Fruit fly (Drosophila melanogaster) whole organism, wandering third instar larva: ENCODE data around the gene Duox.

ENCODE experiments used
- Abd-B ChIP-seq: fragments of >200 bp; optimal IDR thresholded peaks from 2 replicates; lab custom pipeline; 2017; ENCODE audit warnings: missing biosample characterization, missing genetic modification characterization
- CG32264 ChIP-seq: fragments of 200-800 bp; sonication (Bioruptor generic); optimal IDR thresholded peaks from 2 replicates; lab custom pipeline; 2016; ENCODE audit warnings: missing biosample characterization, missing genetic modification characterization
- CG9705 ChIP-seq: fragments of 200-800 bp; sonication (Bioruptor generic); optimal IDR thresholded peaks from 2 replicates; lab custom pipeline; 2018; ENCODE audit warnings: missing biosample characterization, mild to moderate bottlenecking, missing genetic modification characterization
- CrebA ChIP-seq: fragments of 200-800 bp; sonication (Bioruptor generic); optimal IDR thresholded peaks from 2 replicates; lab custom pipeline; 2016; ENCODE audit warnings: missing biosample characterization, mild to moderate bottlenecking, missing genetic modification characterization, borderline replicate concordance
- Dif ChIP-seq: fragments of 200-275, 200-300 bp; sonication (Bioruptor generic); optimal IDR thresholded peaks from 2 replicates; lab custom pipeline; 2018; ENCODE audit warnings: missing biosample characterization, missing genetic modification characterization; ENCODE audit not compliant: partially characterized antibody
- HLH106 ChIP-seq: fragments of 200-800 bp; optimal IDR thresholded peaks from 3 replicates; lab custom pipeline; 2019; ENCODE audit warnings: missing biosample characterization, mild to moderate bottlenecking, missing genetic modification characterization, moderate library complexity
- Hr78 ChIP-seq: fragments of >200 bp; optimal IDR thresholded peaks from 2 replicates; lab custom pipeline; 2017; ENCODE audit warnings: missing biosample characterization, missing genetic modification characterization
- Hr83 ChIP-seq: fragments of 200-300 bp; sonication (Bioruptor generic); optimal IDR thresholded peaks from 2 replicates; lab custom pipeline; 2016; ENCODE audit warnings: missing biosample characterization, mild to moderate bottlenecking, missing genetic modification characterization, moderate library complexity; ENCODE audit not compliant: poor library complexity, severe bottlenecking
- Jra ChIP-seq: sonication (Bioruptor generic); optimal IDR thresholded peaks from 2 replicates; lab custom pipeline; 2016; ENCODE audit warnings: missing biosample characterization, missing genetic modification characterization
- Mio ChIP-seq: sonication (Bioruptor generic); optimal IDR thresholded peaks from 2 replicates; lab custom pipeline; 2016; ENCODE audit warnings: missing biosample characterization, missing genetic modification characterization
- Myc ChIP-seq: fragments of >200 bp; optimal IDR thresholded peaks from 2 replicates; lab custom pipeline; 2017
- OdsH ChIP-seq: fragments of 200-800 bp; sonication (Bioruptor generic); optimal IDR thresholded peaks from 2 replicates; lab custom pipeline; 2016; ENCODE audit warnings: missing biosample characterization, mild to moderate bottlenecking, missing genetic modification characterization
- Rel ChIP-seq, 2 experiments: fragments of 200-800 bp; sonication (Bioruptor generic) in 1 of 2; optimal IDR thresholded peaks; 2 replicates in 1 of 2; 3 replicates in 1 of 2; lab custom pipeline; 2016 to 2019; ENCODE audit warnings: mild to moderate bottlenecking in 2 of 2, missing biosample characterization in 2 of 2, missing genetic modification characterization in 2 of 2, moderate library complexity in 1 of 2
- Sp1 ChIP-seq: fragments of 200-800 bp; sonication (Bioruptor generic); optimal IDR thresholded peaks from 3 replicates; lab custom pipeline; 2019; ENCODE audit warnings: missing biosample characterization, mild to moderate bottlenecking, missing genetic modification characterization, moderate library complexity
- Vsx2 ChIP-seq: fragments of 200-300, 225-300 bp; sonication (Bioruptor generic); optimal IDR thresholded peaks from 2 replicates; lab custom pipeline; 2018; ENCODE audit warnings: missing biosample characterization, missing genetic modification characterization; ENCODE audit not compliant: partially characterized antibody
- br ChIP-seq: fragments of 200-800 bp; sonication (Bioruptor generic); optimal IDR thresholded peaks from 2 replicates; lab custom pipeline; 2016; ENCODE audit warnings: missing biosample characterization, missing genetic modification characterization
- brk ChIP-seq: fragments of 200-800 bp; sonication (Bioruptor generic); optimal IDR thresholded peaks from 2 replicates; lab custom pipeline; 2016; ENCODE audit warnings: missing biosample characterization, mild to moderate bottlenecking, missing genetic modification characterization
- dl ChIP-seq, 2 experiments: fragments of 175-275, 200-275 bp in 1 of 2; fragments of 200-275 bp in 1 of 2; sonication (Bioruptor generic); optimal IDR thresholded peaks; lab custom pipeline; 2018; ENCODE audit warnings: mild to moderate bottlenecking in 2 of 2, missing biosample characterization in 2 of 2, missing genetic modification characterization in 2 of 2, moderate library complexity in 2 of 2; ENCODE audit not compliant: partially characterized antibody in 2 of 2, insufficient read depth in 1 of 2
- dmrt93B ChIP-seq: fragments of 200-800 bp; sonication (Bioruptor generic); optimal IDR thresholded peaks from 2 replicates; lab custom pipeline; 2018; ENCODE audit warnings: missing biosample characterization, mild to moderate bottlenecking, missing genetic modification characterization
- dsf ChIP-seq: sonication (Bioruptor generic); optimal IDR thresholded peaks from 2 replicates; lab custom pipeline; 2016; ENCODE audit warnings: missing biosample characterization, missing genetic modification characterization, borderline replicate concordance
- ey ChIP-seq: fragments of 200-800 bp; sonication (Bioruptor generic); optimal IDR thresholded peaks from 2 replicates; lab custom pipeline; 2016; ENCODE audit warnings: missing biosample characterization, missing genetic modification characterization
- foxo ChIP-seq, 2 experiments: fragments of 200-800 bp; sonication (Bioruptor generic); optimal IDR thresholded peaks; 2 replicates in 1 of 2; 3 replicates in 1 of 2; lab custom pipeline; 2016 to 2017; ENCODE audit warnings: missing biosample characterization in 2 of 2, missing genetic modification characterization in 2 of 2
- fru ChIP-seq: fragments of 200-800 bp; sonication (Bioruptor generic); optimal IDR thresholded peaks from 3 replicates; lab custom pipeline; 2016; ENCODE audit warnings: missing biosample characterization, mild to moderate bottlenecking, missing genetic modification characterization
- h ChIP-seq: fragments of 200-800 bp; sonication (Bioruptor generic); optimal IDR thresholded peaks from 3 replicates; lab custom pipeline; 2016; ENCODE audit warnings: missing biosample characterization, mild to moderate bottlenecking, missing genetic modification characterization
- jim ChIP-seq: fragments of 175-275, 200-325 bp; sonication (Bioruptor generic); optimal IDR thresholded peaks from 2 replicates; lab custom pipeline; 2016; ENCODE audit warnings: missing biosample characterization, mild to moderate bottlenecking, missing genetic modification characterization
- lola ChIP-seq: fragments of >200 bp; optimal IDR thresholded peaks from 2 replicates; lab custom pipeline; 2017; ENCODE audit warnings: missing biosample characterization, missing genetic modification characterization
- pan ChIP-seq: fragments of >200 bp; optimal IDR thresholded peaks from 2 replicates; lab custom pipeline; 2017
- psq ChIP-seq: fragments of 200-800 bp; sonication (Bioruptor generic); optimal IDR thresholded peaks from 3 replicates; lab custom pipeline; 2017; ENCODE audit warnings: missing biosample characterization, mild to moderate bottlenecking, missing genetic modification characterization, moderate library complexity
- rgr ChIP-seq: fragments of 200-800 bp; sonication (Bioruptor generic); optimal IDR thresholded peaks from 3 replicates; lab custom pipeline; 2016; ENCODE audit warnings: missing biosample characterization, mild to moderate bottlenecking, missing genetic modification characterization
- sage ChIP-seq: fragments of 200-800 bp; sonication (Bioruptor generic); optimal IDR thresholded peaks from 2 replicates; lab custom pipeline; 2016; ENCODE audit warnings: missing biosample characterization, mild to moderate bottlenecking, missing genetic modification characterization
- sv ChIP-seq: fragments of 200-800 bp; sonication (Bioruptor generic); optimal IDR thresholded peaks from 3 replicates; lab custom pipeline; 2016; ENCODE audit warnings: missing biosample characterization, missing genetic modification characterization

The Duox gene

DNA sequence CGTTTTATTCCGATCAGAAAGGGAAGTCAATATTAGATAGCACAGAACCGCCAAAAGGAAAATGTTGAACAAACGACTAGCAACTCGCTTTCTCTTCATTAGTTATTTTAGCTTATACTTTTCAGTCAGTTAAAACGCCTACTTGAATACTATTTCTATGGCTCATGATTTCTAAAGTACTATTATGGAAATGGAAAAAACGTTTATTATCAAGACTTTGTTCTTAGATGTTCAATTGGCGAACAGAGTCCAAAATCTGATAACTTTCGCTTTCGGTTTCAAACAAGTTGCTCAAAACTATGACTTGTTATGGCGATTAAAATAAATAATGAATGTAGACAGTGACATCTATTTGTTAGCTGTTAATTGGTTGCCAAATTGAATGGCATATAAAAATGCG is 4.6 kb downstream of the Duox start, which contains the start of gene CG3123:
Gene CG3123, minus strand, starts transcription at position 101 of the 400 bp plus-strand sequence.
- no peak for TF ChIP-seq dl (GFP tag; optimal IDR thresholded peaks at IDR 0.05; lab: Kevin White, UChicago; ENCODE audit: insufficient read depth in 1 of 2, partially characterized antibody in 2 of 2)
- TF ChIP-seq dsf: no peak
- TF ChIP-seq fru (GFP tag; lab: Kevin White, UChicago): no peak
- TF ChIP-seq psq (GFP tag; lab: Kevin White, UChicago): no peak
- no peak for TF ChIP-seq Dif (GFP tag; lab: Kevin White, UChicago)
- TF ChIP-seq foxo (GFP tag; optimal IDR thresholded peaks at IDR 0.05; lab: Kevin White, UChicago): no peak
- no peak for TF ChIP-seq Rel (GFP tag; optimal IDR thresholded peaks at IDR 0.05; lab: Kevin White, UChicago)
- no peak for TF ChIP-seq Rel (tag; optimal IDR thresholded peaks at IDR 0.05; lab: Kevin White, UChicago)
- TF ChIP-seq jim (GFP tag; lab: Kevin White, UChicago): no peak
- TF ChIP-seq dmrt93B (GFP tag; lab: Kevin White, UChicago): no peak
- no peak for TF ChIP-seq CrebA (GFP tag; lab: Kevin White, UChicago)
- TF ChIP-seq pan (lab: Kevin White, UChicago): no peak
- TF ChIP-seq h (GFP tag; lab: Kevin White, UChicago): no peak
- no peak for TF ChIP-seq sage (GFP tag; lab: Kevin White, UChicago)
- no peak for TF ChIP-seq brk
- TF ChIP-seq br (GFP tag; lab: Kevin White, UChicago): no peak
- no peak for TF ChIP-seq Jra (GFP tag; lab: Kevin White, UChicago)
- no peak for TF ChIP-seq rgr (GFP tag; lab: Kevin White, UChicago)
- TF ChIP-seq Hr78 (GFP tag; lab: Kevin White, UChicago): no peak
- TF ChIP-seq OdsH (GFP tag; lab: Kevin White, UChicago): no peak

DNA sequence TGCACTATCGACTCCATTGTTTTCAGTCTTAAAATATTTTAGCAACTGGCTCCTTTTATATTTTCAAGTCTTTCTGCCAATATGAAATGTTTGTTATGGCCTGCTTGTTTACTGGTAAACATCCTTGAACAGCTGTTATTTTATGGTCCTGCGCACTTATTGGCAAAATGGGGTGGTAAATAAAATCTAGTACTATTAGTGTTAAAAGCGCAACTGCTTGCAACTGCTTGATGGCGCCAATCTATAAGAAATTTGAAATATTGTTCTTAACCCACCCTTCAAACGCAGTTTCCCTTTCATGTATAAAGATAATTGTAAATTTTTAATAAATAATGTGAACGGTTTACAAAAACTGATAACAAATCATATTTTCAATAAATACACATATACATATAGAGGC is 14.4 kb downstream of the Duox start, which contains the start of gene G6P:
Gene G6P, minus strand, starts transcription at position 88 of the 400 bp plus-strand sequence.
- TF ChIP-seq CG32264 (GFP tag; lab: Kevin White, UChicago) (no peak), Sp1 (GFP tag; lab: Kevin White, UChicago) (no peak), dmrt93B (GFP tag; lab: Kevin White, UChicago) (no peak)

DNA sequence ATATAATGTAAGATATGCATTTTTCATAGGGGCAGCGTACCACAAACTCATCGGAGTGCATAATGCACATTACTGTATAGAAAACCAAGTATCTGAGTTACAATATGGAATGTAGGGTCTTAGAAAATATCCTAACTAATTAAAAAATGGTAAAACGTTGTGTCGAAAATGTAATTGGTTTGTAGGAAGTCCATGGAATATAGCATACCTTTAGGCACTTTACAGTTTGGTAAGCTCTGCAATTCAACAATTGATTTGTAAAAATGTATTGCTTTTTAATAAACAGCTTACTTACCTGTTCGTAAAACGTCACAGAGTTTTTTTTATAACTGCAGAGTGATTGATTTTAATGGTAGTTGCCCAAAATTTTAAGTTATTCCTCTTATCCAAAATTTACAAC is 17.9 kb downstream of the Duox start, which contains the start of gene CG2964:
Gene CG2964, plus strand, starts transcription at position 301 of the 400 bp plus-strand sequence.
- TF ChIP-seq Myc (lab: Kevin White, UChicago) (peak; percentile 62), lola (GFP tag; lab: Kevin White, UChicago) (no peak)

DNA sequence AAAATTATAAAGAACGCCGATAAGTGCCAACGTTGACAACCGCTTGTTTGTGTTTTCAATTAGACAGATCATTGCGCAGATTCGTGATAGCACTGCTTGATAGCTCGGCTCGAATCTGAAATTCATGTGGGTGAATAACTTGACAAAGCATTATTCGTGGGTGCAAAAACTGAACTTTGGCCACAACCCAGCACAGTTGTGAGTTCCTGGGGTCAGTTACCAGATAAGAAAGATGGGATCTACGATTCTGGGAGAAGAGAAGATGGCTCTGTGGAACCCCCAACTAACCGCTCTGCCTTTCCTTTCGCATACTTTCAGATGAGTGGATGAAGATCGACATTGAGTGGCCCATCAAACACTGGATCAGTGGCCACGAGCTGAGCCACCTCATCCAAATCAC is 19.2 kb downstream of the Duox start:
- TF ChIP-seq Rel (GFP tag; optimal IDR thresholded peaks at IDR 0.05; lab: Kevin White, UChicago): no peak
- peak; percentile 77 for TF ChIP-seq Rel (tag; optimal IDR thresholded peaks at IDR 0.05; lab: Kevin White, UChicago)
- no peak for TF ChIP-seq h (GFP tag; lab: Kevin White, UChicago)
- no peak for TF ChIP-seq Dif (GFP tag; lab: Kevin White, UChicago)
- TF ChIP-seq CrebA (GFP tag; lab: Kevin White, UChicago): peak; percentile 13
- no peak for TF ChIP-seq Hr83 (GFP tag; lab: Kevin White, UChicago)
- no peak for TF ChIP-seq HLH106 (tag; lab: Kevin White, UChicago)

DNA sequence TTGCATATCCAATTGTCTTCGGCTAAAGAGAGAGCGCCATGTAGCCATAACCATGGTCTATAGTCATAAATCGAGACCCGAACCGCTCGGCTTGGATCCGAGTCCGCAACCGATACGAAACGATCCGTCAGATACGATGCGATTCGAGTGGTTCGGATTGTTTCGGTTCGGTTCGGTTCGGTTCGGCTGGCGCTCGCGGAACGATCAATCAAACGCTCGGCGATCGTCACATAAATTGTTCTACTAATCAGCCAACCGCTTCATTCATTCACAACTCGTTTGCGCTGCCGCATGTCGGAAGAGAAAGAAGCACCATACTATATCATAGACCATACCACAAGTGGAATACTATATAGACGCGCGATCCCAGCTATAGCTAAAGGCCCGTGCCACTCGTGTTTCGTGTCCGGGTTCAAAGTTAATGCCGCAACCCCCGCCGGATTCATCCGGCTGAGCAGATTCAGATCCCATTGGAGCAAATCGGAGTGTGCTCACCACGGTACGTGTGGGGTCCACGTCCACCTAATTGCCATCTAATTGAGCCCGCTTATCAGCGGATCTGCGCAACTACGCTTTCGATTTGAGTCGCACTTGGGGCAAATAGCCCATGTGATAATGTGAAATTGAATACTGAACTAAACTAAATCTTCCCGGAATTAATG is 21.9 kb downstream of the Duox start:
- TF ChIP-seq CrebA (GFP tag; lab: Kevin White, UChicago) (peak; percentile 3), CG9705 (GFP tag; lab: Kevin White, UChicago) (no peak), br (GFP tag; lab: Kevin White, UChicago) (peak; percentile 1), Hr83 (GFP tag; lab: Kevin White, UChicago) (no peak), Vsx2 (GFP tag; lab: Kevin White, UChicago) (no peak), ey (GFP tag; lab: Kevin White, UChicago) (no peak), Abd-B (GFP tag; lab: Kevin White, UChicago) (no peak), Sp1 (GFP tag; lab: Kevin White, UChicago) (peak; percentile 12), Rel (GFP tag; optimal IDR thresholded peaks at IDR 0.05; lab: Kevin White, UChicago) (no peak), Rel (tag; optimal IDR thresholded peaks at IDR 0.05; lab: Kevin White, UChicago) (no peak), brk (no peak), Mio (GFP tag; lab: Kevin White, UChicago) (no peak), sv (no peak), rgr (GFP tag; lab: Kevin White, UChicago) (no peak), sage (GFP tag; lab: Kevin White, UChicago) (no peak), CG32264 (GFP tag; lab: Kevin White, UChicago) (no peak)
